Fruit fly (Drosophila melanogaster): ENCODE results near the gene CRAT.

DNA sequence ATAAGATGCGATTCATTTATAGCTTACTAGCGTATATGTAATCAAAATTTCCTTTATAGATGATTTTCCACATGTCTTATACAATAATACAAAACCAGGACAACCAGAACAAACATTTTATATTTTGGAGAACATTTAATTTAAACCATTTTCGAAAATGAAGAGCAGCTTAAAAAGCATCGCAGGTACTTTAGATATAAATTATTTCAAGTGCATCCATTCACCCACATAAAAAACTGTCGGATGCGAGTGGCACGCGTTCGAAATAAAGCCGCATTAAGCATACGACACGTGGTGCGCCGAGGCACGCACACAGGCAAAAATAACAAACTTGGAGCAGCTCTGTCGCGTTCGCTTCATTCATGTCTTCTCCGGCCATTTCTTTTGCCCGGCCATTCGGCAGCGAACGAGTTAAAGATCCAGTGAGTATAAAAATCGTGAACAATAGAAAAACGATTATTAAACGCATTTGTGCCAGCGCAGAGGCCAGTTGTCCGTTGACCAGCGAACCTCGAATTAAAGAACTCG is 40.9 kb downstream of the CRAT start, which contains the start of gene Osi19:
- TF ChIP-seq Pif1A (GFP tag; optimal IDR thresholded peaks at IDR 0.05) (no peak), CG8301 (tag; optimal IDR thresholded peaks at IDR 0.05) (no peak), CG34367 (tag; optimal IDR thresholded peaks at IDR 0.05) (no peak), Snoo (tag; optimal IDR thresholded peaks at IDR 0.05) (no peak), CG8159 (tag; optimal IDR thresholded peaks at IDR 0.05) (no peak), gl (tag; optimal IDR thresholded peaks at IDR 0.05) (no peak), rn (GFP tag; IDR thresholded peaks at IDR 0.05) (no peak), CG10348 (GFP tag; IDR thresholded peaks at IDR 0.05) (no peak), CG4496 (GFP tag; IDR thresholded peaks at IDR 0.05) (no peak)
